Fruit fly (Drosophila melanogaster) whole organism, embryonic: ENCODE results near the gene CCT3.

Experiments
- Aef1 ChIP-seq: fragments of 200-800 bp; sonication (Bioruptor generic); IDR thresholded peaks from 3 replicates; pipeline ENCODE4 v1.3.6; 2022; ENCODE audit warnings: missing biosample characterization, missing genetic modification characterization
- Atf3 ChIP-seq: fragments of 200-800 bp; sonication (Bioruptor generic); optimal IDR thresholded peaks from 3 replicates; lab custom pipeline; 2016; ENCODE audit warnings: missing biosample characterization, missing genetic modification characterization
- CG11504 ChIP-seq: fragments of 200-800 bp; sonication (Bioruptor generic); optimal IDR thresholded peaks from 3 replicates; lab custom pipeline; 2019; ENCODE audit warnings: missing biosample characterization, mild to moderate bottlenecking, missing genetic modification characterization, moderate library complexity
- CG12219 ChIP-seq: fragments of 200-800 bp; sonication (Bioruptor generic); optimal IDR thresholded peaks from 3 replicates; lab custom pipeline; 2018; ENCODE audit warnings: missing biosample characterization, mild to moderate bottlenecking, missing genetic modification characterization
- CG12769 ChIP-seq: fragments of 200-800 bp; sonication (Bioruptor generic); optimal IDR thresholded peaks from 2 replicates; lab custom pipeline; 2019; ENCODE audit warnings: missing biosample characterization, mild to moderate bottlenecking, missing genetic modification characterization, moderate library complexity
- CG14710 ChIP-seq: fragments of 200-800 bp; sonication (Bioruptor generic); optimal IDR thresholded peaks from 3 replicates; lab custom pipeline; 2019; ENCODE audit warnings: missing biosample characterization, mild to moderate bottlenecking, missing genetic modification characterization, moderate library complexity
- CG14860 ChIP-seq: fragments of 200-800 bp; sonication (Bioruptor generic); IDR thresholded peaks from 3 replicates; pipeline ENCODE4 v1.3.6; 2022; ENCODE audit warnings: missing biosample characterization, missing genetic modification characterization; ENCODE audit not compliant: partially characterized antibody
- CG15514 ChIP-seq: fragments of 200-800 bp; sonication (Bioruptor generic); optimal IDR thresholded peaks from 3 replicates; lab custom pipeline; 2017; ENCODE audit warnings: missing biosample characterization, missing genetic modification characterization, mild to moderate bottlenecking, moderate library complexity, missing genetic modification reagents
- CG16863 ChIP-seq: fragments of 200-800 bp; sonication (Bioruptor generic); optimal IDR thresholded peaks from 3 replicates; lab custom pipeline; 2016; ENCODE audit warnings: missing biosample characterization, missing genetic modification characterization
- CG2712 ChIP-seq: fragments of 200-800 bp; optimal IDR thresholded peaks from 3 replicates; lab custom pipeline; 2019; ENCODE audit warnings: missing biosample characterization, mild to moderate bottlenecking, missing genetic modification characterization, moderate library complexity
- CG3065 ChIP-seq: fragments of 200-800 bp; sonication (Bioruptor generic); optimal IDR thresholded peaks from 2 replicates; lab custom pipeline; 2016; ENCODE audit warnings: missing biosample characterization, missing genetic modification characterization
- CG3163 ChIP-seq: fragments of 200-800 bp; sonication (Bioruptor generic); optimal IDR thresholded peaks from 3 replicates; lab custom pipeline; 2016; ENCODE audit warnings: missing biosample characterization, missing genetic modification characterization
- CG9876 ChIP-seq: fragments of 200-800 bp; sonication (Bioruptor generic); optimal IDR thresholded peaks from 2 replicates; lab custom pipeline; 2016; ENCODE audit warnings: missing biosample characterization, missing genetic modification characterization
- Dp ChIP-seq: fragments of 200-800 bp; sonication (Bioruptor generic); optimal IDR thresholded peaks from 2 replicates; lab custom pipeline; 2018; ENCODE audit warnings: missing biosample characterization, mild to moderate bottlenecking, missing genetic modification characterization, moderate library complexity
- E2f1 ChIP-seq: fragments of 200-800 bp; sonication (Bioruptor generic); IDR thresholded peaks from 2 replicates; pipeline ENCODE4 v1.3.6; 2022; ENCODE audit warnings: missing biosample characterization, missing genetic modification characterization
- Eip74EF ChIP-seq, 2 experiments: fragments of 200-800 bp in 1 of 2; fragments of >200 bp in 1 of 2; sonication (Bioruptor generic) in 1 of 2; optimal IDR thresholded peaks; 2 replicates each; lab custom pipeline; 2017 to 2019; ENCODE audit warnings: missing biosample characterization in 2 of 2, missing genetic modification characterization in 2 of 2, mild to moderate bottlenecking in 1 of 2, moderate library complexity in 1 of 2
- Ets65A ChIP-seq: fragments of 200-800 bp; sonication (Bioruptor generic); peaks from one replicate; lab custom pipeline; 2016; ENCODE audit warnings: missing biosample characterization, missing genetic modification characterization
- Ets97D ChIP-seq: fragments of 200-800 bp; sonication (Bioruptor generic); optimal IDR thresholded peaks from 3 replicates; lab custom pipeline; 2016; ENCODE audit warnings: missing biosample characterization, missing genetic modification characterization
- Fer2 ChIP-seq: fragments of 200-800 bp; sonication (Bioruptor generic); optimal IDR thresholded peaks from 2 replicates; lab custom pipeline; 2018; ENCODE audit warnings: missing biosample characterization, mild to moderate bottlenecking, missing genetic modification characterization, moderate library complexity
- Hmr ChIP-seq: fragments of 200-800 bp; sonication (Bioruptor generic); optimal IDR thresholded peaks from 3 replicates; lab custom pipeline; 2017; ENCODE audit warnings: mild to moderate bottlenecking, missing biosample characterization, missing genetic modification reagents, missing genetic modification characterization
- Jarid2 ChIP-seq: fragments of 200-800 bp; sonication (Bioruptor generic); optimal IDR thresholded peaks from 3 replicates; lab custom pipeline; 2017; ENCODE audit warnings: mild to moderate bottlenecking, missing biosample characterization, missing genetic modification reagents, missing genetic modification characterization
- Mrtf ChIP-seq: fragments of 200-800 bp; sonication (Bioruptor generic); IDR thresholded peaks from 3 replicates; pipeline ENCODE4 v1.3.6; 2022; ENCODE audit warnings: missing biosample characterization, missing genetic modification characterization
- Oaz ChIP-seq: fragments of 200-800 bp; sonication (Bioruptor generic); IDR thresholded peaks from 2 replicates; pipeline ENCODE4 v1.3.6; 2022; ENCODE audit warnings: missing biosample characterization, missing genetic modification characterization
- Oli ChIP-seq: fragments of 200-800 bp; sonication (Bioruptor generic); optimal IDR thresholded peaks from 2 replicates; lab custom pipeline; 2018; ENCODE audit warnings: missing biosample characterization, mild to moderate bottlenecking, missing genetic modification characterization, moderate library complexity
- Rx ChIP-seq: fragments of 200-800 bp; sonication (Bioruptor generic); IDR thresholded peaks from 2 replicates; pipeline ENCODE4 v1.3.6; 2022; ENCODE audit warnings: missing biosample characterization, missing genetic modification characterization
- Taf1 ChIP-seq: fragments of 200-800 bp; sonication (Bioruptor generic); IDR thresholded peaks from 2 replicates; pipeline ENCODE4 v1.3.6; 2022; ENCODE audit warnings: missing biosample characterization, missing genetic modification characterization
- ac ChIP-seq: fragments of 200-800 bp; sonication (Bioruptor generic); optimal IDR thresholded peaks from 3 replicates; lab custom pipeline; 2017; ENCODE audit warnings: missing biosample characterization, mild to moderate bottlenecking, missing genetic modification characterization
- al ChIP-seq: fragments of 200-800 bp; sonication (Bioruptor generic); IDR thresholded peaks from 2 replicates; pipeline ENCODE4 v1.3.6; 2022; ENCODE audit warnings: missing biosample characterization, missing genetic modification characterization
- az2 ChIP-seq: fragments of 200-800 bp; sonication (Bioruptor generic); optimal IDR thresholded peaks from 3 replicates; lab custom pipeline; 2016; ENCODE audit warnings: missing biosample characterization, missing genetic modification characterization
- bbx ChIP-seq: fragments of 200-800 bp; sonication (Bioruptor generic); IDR thresholded peaks from 2 replicates; pipeline ENCODE4 v1.3.6; 2022; ENCODE audit warnings: missing biosample characterization, missing genetic modification characterization; ENCODE audit not compliant: partially characterized antibody
- esg ChIP-seq: fragments of 200-800 bp; sonication (Bioruptor generic); conservative IDR thresholded peaks from 2 replicates; pipeline ENCODE4 v1.3.6; 2022; ENCODE audit warnings: missing biosample characterization, missing genetic modification characterization
- hkb ChIP-seq, 2 experiments: fragments of 200-800 bp in 1 of 2; fragments of >200 bp in 1 of 2; sonication (Bioruptor generic) in 1 of 2; IDR thresholded peaks in 1 of 2; optimal IDR thresholded peaks in 1 of 2; 2 replicates each; pipeline versions ENCODE4 v1.3.6 to Lab custom; 2017 to 2022; ENCODE audit warnings: missing biosample characterization in 1 of 2, missing genetic modification characterization in 1 of 2
- ind ChIP-seq: fragments of 200-800 bp; sonication (Bioruptor generic); optimal IDR thresholded peaks from 3 replicates; lab custom pipeline; 2016; ENCODE audit warnings: missing biosample characterization, missing genetic modification characterization
- insv ChIP-seq, 2 experiments: fragments of 200-800 bp; sonication (Bioruptor generic); optimal IDR thresholded peaks; 3 replicates each; lab custom pipeline; 2016 to 2018; ENCODE audit warnings: missing biosample characterization in 2 of 2, missing genetic modification characterization in 2 of 2
- kay ChIP-seq: fragments of 200-800 bp; sonication (Bioruptor generic); optimal IDR thresholded peaks from 2 replicates; lab custom pipeline; 2016; ENCODE audit warnings: missing biosample characterization, missing genetic modification characterization
- nmo ChIP-seq: fragments of 200-800 bp; sonication (Bioruptor generic); optimal IDR thresholded peaks from 2 replicates; lab custom pipeline; 2018; ENCODE audit warnings: missing biosample characterization, mild to moderate bottlenecking, missing genetic modification characterization, moderate library complexity
- nom ChIP-seq: fragments of 200-800 bp; sonication (Bioruptor generic); optimal IDR thresholded peaks from 2 replicates; lab custom pipeline; 2017; ENCODE audit warnings: missing biosample characterization, missing genetic modification characterization, mild to moderate bottlenecking, moderate library complexity, missing genetic modification reagents
- org-1 ChIP-seq: fragments of 200-800 bp; sonication (Bioruptor generic); optimal IDR thresholded peaks from 2 replicates; lab custom pipeline; 2017; ENCODE audit warnings: missing biosample characterization, missing genetic modification characterization
- sc ChIP-seq, 3 experiments: fragments of >200 bp in 2 of 3; fragments of 200-800 bp in 1 of 3; sonication (Bioruptor generic) in 1 of 3; optimal IDR thresholded peaks; 2 replicates in 2 of 3; 3 replicates in 1 of 3; lab custom pipeline; 2017; ENCODE audit warnings: mild to moderate bottlenecking in 1 of 3, missing biosample characterization in 1 of 3, missing genetic modification characterization in 1 of 3, missing genetic modification reagents in 1 of 3
- ssp ChIP-seq: fragments of 200-800 bp; sonication (Bioruptor generic); IDR thresholded peaks from 2 replicates; pipeline ENCODE4 v1.3.6; 2022; ENCODE audit warnings: missing biosample characterization, missing genetic modification characterization
- tap ChIP-seq: fragments of 200-800 bp; optimal IDR thresholded peaks from 3 replicates; lab custom pipeline; 2019; ENCODE audit warnings: missing biosample characterization, mild to moderate bottlenecking, missing genetic modification characterization, moderate library complexity
- tup ChIP-seq: fragments of 200-800 bp; sonication (Bioruptor generic); optimal IDR thresholded peaks from 2 replicates; lab custom pipeline; 2016; ENCODE audit warnings: missing biosample characterization, mild to moderate bottlenecking, missing genetic modification characterization, moderate library complexity
- wek ChIP-seq: fragments of 200-800 bp; sonication (Bioruptor generic); optimal IDR thresholded peaks from 3 replicates; lab custom pipeline; 2018; ENCODE audit warnings: missing biosample characterization, mild to moderate bottlenecking, missing genetic modification characterization, moderate library complexity
- zen2 ChIP-seq: fragments of 200-800 bp; sonication (Bioruptor generic); IDR thresholded peaks from 3 replicates; pipeline ENCODE4 v1.3.6; 2022; ENCODE audit warnings: missing biosample characterization, missing genetic modification characterization; ENCODE audit not compliant: partially characterized antibody
- zfh1 ChIP-seq: fragments of 200-800 bp; sonication (Bioruptor generic); IDR thresholded peaks from 3 replicates; pipeline ENCODE4 v1.3.6; 2022; ENCODE audit warnings: missing biosample characterization, missing genetic modification characterization
- zfh2 ChIP-seq: fragments of 200-800 bp; sonication (Bioruptor generic); optimal IDR thresholded peaks from 2 replicates; lab custom pipeline; 2016; ENCODE audit warnings: missing biosample characterization, missing genetic modification characterization

CCT3 gene

DNA sequence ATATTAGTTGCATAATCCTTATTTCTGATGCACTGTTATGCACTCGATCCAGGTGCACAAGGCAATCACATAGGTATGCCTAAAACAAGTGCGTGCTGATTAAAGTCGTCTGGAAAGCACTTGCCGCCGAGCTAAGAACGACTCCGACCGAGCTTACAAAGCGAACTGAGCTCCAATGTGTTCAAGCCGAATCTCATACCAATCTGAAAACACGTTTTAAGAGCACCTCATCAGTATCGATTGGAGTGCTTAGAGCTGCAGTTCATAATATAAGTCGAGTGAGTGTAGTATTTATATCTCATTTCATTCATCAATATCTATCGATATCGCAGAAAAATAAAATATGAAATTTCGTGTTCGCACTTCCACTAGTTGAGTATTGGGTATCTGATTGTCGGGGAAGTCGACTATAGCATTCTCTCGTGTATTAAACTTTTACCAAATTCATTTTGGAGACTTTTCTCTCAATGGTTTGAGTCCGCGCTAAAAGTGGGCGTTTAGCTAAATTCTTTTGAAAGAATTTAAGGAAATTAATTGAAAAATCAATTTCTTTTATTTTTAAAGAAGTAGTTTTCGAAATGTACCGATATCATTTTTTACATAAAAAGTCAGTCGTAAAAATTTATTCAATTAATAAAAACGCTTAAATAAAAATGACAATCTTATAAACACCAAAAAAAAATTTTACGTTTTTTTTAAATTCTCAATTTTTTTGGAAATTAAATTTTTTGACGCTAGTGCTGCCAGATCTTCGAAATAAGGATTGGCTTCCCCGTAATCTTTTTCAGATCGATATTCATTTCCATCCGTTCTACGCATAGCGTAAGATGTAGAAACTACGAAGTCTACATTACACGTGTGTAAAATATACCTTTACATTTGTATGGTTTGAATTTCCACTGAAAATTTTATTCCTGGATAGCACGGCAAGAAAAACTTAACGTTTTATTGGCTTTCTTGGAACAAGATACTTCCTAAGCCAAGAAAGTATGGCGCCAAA lies 8.4 kb downstream of the CCT3 start, which contains the start of gene modSP (continued):
- peak; percentile 44 for TF ChIP-seq ind (GFP tag; lab: Kevin White, UChicago)
- peak; percentile 81 for TF ChIP-seq CG14860 (GFP tag; lab: Robert Waterston, UW)
- TF ChIP-seq Ets65A (GFP tag; lab: Kevin White, UChicago) = peak; percentile 96
- peak; percentile 68 for TF ChIP-seq Hmr
- no peak for TF ChIP-seq esg (GFP tag; lab: Robert Waterston, UW)
- peak; percentile 22; the same call in 1 of the 2 replicates for TF ChIP-seq Rx (GFP tag; lab: Robert Waterston, UW)
- peak; percentile 35 for TF ChIP-seq CG11504
- no peak for TF ChIP-seq Eip74EF (GFP tag; optimal IDR thresholded peaks at IDR 0.05; lab: Kevin White, UChicago)
- no peak for TF ChIP-seq CG12219 (GFP tag; lab: Kevin White, UChicago)
- TF ChIP-seq CG2712 (tag; lab: Kevin White, UChicago) = peak; percentile 30
- TF ChIP-seq ac = no peak
- TF ChIP-seq org-1 = no peak
- TF ChIP-seq wek = no peak
- TF ChIP-seq nom (GFP tag; lab: Kevin White, UChicago) = peak; percentile 75
- peak; percentile 67 for TF ChIP-seq CG3065 (GFP tag; lab: Kevin White, UChicago)
- TF ChIP-seq Atf3 (GFP tag; lab: Kevin White, UChicago) = no peak
- peak; percentile 25 for TF ChIP-seq zfh2
- 0 out of 2 replicates have a peak, but pooled peaks have one; percentile 16 for TF ChIP-seq al (GFP tag; lab: Robert Waterston, UW)
- peak; percentile 61 for TF ChIP-seq Jarid2 (GFP tag; lab: Kevin White, UChicago)
- no peak for TF ChIP-seq E2f1
- TF ChIP-seq Oaz (GFP tag; lab: Robert Waterston, UW) = no peak
- TF ChIP-seq nmo (GFP tag; lab: Kevin White, UChicago) = peak; percentile 0
- no peak; the same call in 2 of the 3 replicates for TF ChIP-seq zen2 (GFP tag; lab: Robert Waterston, UW)
- TF ChIP-seq Oli (tag; lab: Kevin White, UChicago) = peak; percentile 14
- peak; percentile 50 for TF ChIP-seq CG15514 (GFP tag; lab: Kevin White, UChicago)
- TF ChIP-seq Ets97D (GFP tag; lab: Kevin White, UChicago) = peak; percentile 6
- TF ChIP-seq Fer2 (tag; lab: Kevin White, UChicago) = no peak
- TF ChIP-seq ssp (GFP tag; lab: Robert Waterston, UW) = peak; percentile 64
- TF ChIP-seq az2 = peak; percentile 35
- TF ChIP-seq CG3163 (GFP tag; lab: Kevin White, UChicago) = peak; percentile 51
- peak; percentile 9 for TF ChIP-seq Dp
- TF ChIP-seq Aef1 = no peak
- no peak for TF ChIP-seq tap (tag; lab: Kevin White, UChicago)
- TF ChIP-seq Taf1 (GFP tag; lab: Robert Waterston, UW) = peak; percentile 38; the same call in 1 of the 2 replicates
- peak; percentile 1 for TF ChIP-seq hkb (optimal IDR thresholded peaks at IDR 0.05; lab: Kevin White, UChicago)
- peak; percentile 46; the same call in 1 of the 2 replicates for TF ChIP-seq hkb (GFP tag; IDR thresholded peaks at IDR 0.05; lab: Robert Waterston, UW)
- TF ChIP-seq insv (GFP tag; optimal IDR thresholded peaks at IDR 0.05; lab: Kevin White, UChicago) = peak in 1 of 2 experiments; percentile 14
- no peak for TF ChIP-seq tup (GFP tag; lab: Kevin White, UChicago)
- peak; percentile 83 for TF ChIP-seq bbx (GFP tag; lab: Robert Waterston, UW)
- TF ChIP-seq zfh1 (GFP tag; lab: Robert Waterston, UW) = peak; percentile 57; the same call in 2 of the 3 replicates
- TF ChIP-seq sc (optimal IDR thresholded peaks at IDR 0.05; lab: Kevin White, UChicago) = no peak
- no peak for TF ChIP-seq sc (GFP tag; optimal IDR thresholded peaks at IDR 0.05; lab: Kevin White, UChicago)
- peak; percentile 46 for TF ChIP-seq CG14710 (tag; lab: Kevin White, UChicago)
- TF ChIP-seq CG16863 = peak; percentile 10
- peak; percentile 33 for TF ChIP-seq kay
- TF ChIP-seq CG12769 (tag; lab: Kevin White, UChicago) = peak; percentile 60
- no peak for TF ChIP-seq CG9876
- TF ChIP-seq Mrtf = peak; percentile 37; the same call in 1 of the 3 replicates
